Fruit fly (Drosophila melanogaster): ENCODE measurements around the gene CG33928.

Gene CG33928

DNA sequence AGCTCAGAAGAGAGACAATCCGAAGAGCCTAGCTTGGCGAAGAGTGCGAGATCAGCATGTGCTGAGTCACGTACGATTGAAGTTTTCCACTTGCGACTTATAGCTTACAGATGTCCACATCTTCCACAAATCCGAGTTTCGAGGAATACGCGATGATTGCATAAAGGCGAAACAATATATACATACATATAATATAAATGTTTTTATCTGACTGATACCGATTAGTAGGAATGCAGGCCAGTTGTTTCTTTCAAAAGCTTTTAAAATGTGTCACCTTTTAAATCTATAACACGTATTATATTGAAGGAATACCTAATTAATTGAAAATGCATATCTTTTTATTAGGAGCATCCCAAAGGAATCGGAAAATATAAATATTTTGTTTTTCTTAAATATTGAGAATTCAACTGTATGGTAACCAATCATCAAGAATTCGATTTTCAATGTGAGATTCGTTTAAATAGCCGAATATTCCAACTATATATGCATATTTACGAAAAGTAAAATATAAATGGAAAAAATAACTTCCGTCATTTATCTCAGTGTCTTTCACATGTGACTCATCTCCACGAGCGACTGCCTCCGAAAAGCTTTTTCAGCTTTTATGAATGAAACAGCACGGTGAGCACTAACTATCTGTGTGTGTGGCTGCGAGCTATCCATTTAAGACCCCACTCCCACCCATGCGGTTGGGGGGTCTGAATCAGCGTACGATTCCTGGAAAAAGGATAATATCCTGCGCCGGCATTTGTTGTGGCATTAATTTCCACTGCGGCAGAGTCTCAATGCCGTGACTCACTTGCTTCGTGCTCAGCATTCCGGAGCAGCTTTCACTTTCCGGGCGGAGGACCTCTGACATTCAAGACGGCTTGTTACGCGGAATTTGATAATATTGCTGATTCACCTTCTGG, 14.4 kb upstream of the CG33928 start (continued):
- TF ChIP-seq sim (GFP tag; IDR thresholded peaks at IDR 0.05): no peak
- no peak for TF ChIP-seq CG4820 (GFP tag; optimal IDR thresholded peaks at IDR 0.05)
- TF ChIP-seq ci (GFP tag; IDR thresholded peaks at IDR 0.05): peak; percentile 60; the same call in 1 of the 3 replicates
- TF ChIP-seq ind (GFP tag; optimal IDR thresholded peaks at IDR 0.05): peak; percentile 43
- no peak for TF ChIP-seq CG16815 (GFP tag; optimal IDR thresholded peaks at IDR 0.05)
- no peak for TF ChIP-seq dm (GFP tag; optimal IDR thresholded peaks at IDR 0.05)
- peak; percentile 77 for TF ChIP-seq CG7556 (GFP tag; optimal IDR thresholded peaks at IDR 0.05)
- peak; percentile 5 for TF ChIP-seq pum (GFP tag; optimal IDR thresholded peaks at IDR 0.05)
- TF ChIP-seq CG18619 (GFP tag; optimal IDR thresholded peaks at IDR 0.05): peak; percentile 68
- TF ChIP-seq CG12071 (GFP tag; optimal IDR thresholded peaks at IDR 0.05): peak; percentile 35
- TF ChIP-seq ranshi (GFP tag; IDR thresholded peaks at IDR 0.05): no peak
- TF ChIP-seq CG4617 (GFP tag; optimal IDR thresholded peaks at IDR 0.05; ENCODE audit: borderline replicate concordance): peak; percentile 8
- TF ChIP-seq CG43689 (GFP tag; IDR thresholded peaks at IDR 0.05): no peak
- no peak for TF ChIP-seq wek (GFP tag; optimal IDR thresholded peaks at IDR 0.05)
- TF ChIP-seq CG6272 (GFP tag; IDR thresholded peaks at IDR 0.05): no peak
- TF ChIP-seq Xbp1 (GFP tag; optimal IDR thresholded peaks at IDR 0.05): peak; percentile 65
- TF ChIP-seq CG12942 (GFP tag; optimal IDR thresholded peaks at IDR 0.05): peak; percentile 7
- TF ChIP-seq CG14965 (GFP tag; optimal IDR thresholded peaks at IDR 0.05; ENCODE audit: borderline replicate concordance): no peak
- peak in 1 of 2 experiments; percentile 25 for TF ChIP-seq Trl (optimal IDR thresholded peaks at IDR 0.05)
- peak; percentile 51 for TF ChIP-seq Trl (GFP tag; optimal IDR thresholded peaks at IDR 0.05)
- TF ChIP-seq Ravus (GFP tag; IDR thresholded peaks at IDR 0.05): no peak
- TF ChIP-seq CG10267 (tag; optimal IDR thresholded peaks at IDR 0.05): peak; percentile 35
- TF ChIP-seq CG16813 (GFP tag; IDR thresholded peaks at IDR 0.05; ENCODE audit: partially characterized antibody): no peak
- no peak for TF ChIP-seq sens-2 (GFP tag; IDR thresholded peaks at IDR 0.05)
- no peak for TF ChIP-seq CG12744 (GFP tag; optimal IDR thresholded peaks at IDR 0.05)
- TF ChIP-seq CG17361 (GFP tag; IDR thresholded peaks at IDR 0.05): peak; percentile 65; the same call in 2 of the 3 replicates
- TF ChIP-seq B-H2 (GFP tag; optimal IDR thresholded peaks at IDR 0.05): no peak
- no peak for TF ChIP-seq chm (GFP tag; IDR thresholded peaks at IDR 0.05)
- no peak for TF ChIP-seq amos (GFP tag; IDR thresholded peaks at IDR 0.05; ENCODE audit: partially characterized antibody)
- TF ChIP-seq CG3065 (GFP tag; optimal IDR thresholded peaks at IDR 0.05): no peak
- TF ChIP-seq al (GFP tag; IDR thresholded peaks at IDR 0.05): 0 out of 2 replicates have a peak, but pooled peaks have one; percentile 30
- no peak for TF ChIP-seq CG9797 (GFP tag; optimal IDR thresholded peaks at IDR 0.05)
- TF ChIP-seq Rx (GFP tag; IDR thresholded peaks at IDR 0.05): no peak
- no peak for TF ChIP-seq CG7271 (tag; optimal IDR thresholded peaks at IDR 0.05)
- no peak for TF ChIP-seq Adf1 (GFP tag; IDR thresholded peaks at IDR 0.05)
- TF ChIP-seq pfk (GFP tag; optimal IDR thresholded peaks at IDR 0.05): no peak
- TF ChIP-seq danr (GFP tag; IDR thresholded peaks at IDR 0.05): no peak
- no peak for TF ChIP-seq bowl (GFP tag; IDR thresholded peaks at IDR 0.05)
- TF ChIP-seq B-H1 (GFP tag; IDR thresholded peaks at IDR 0.05): no peak; the same call in 2 of the 3 replicates
- TF ChIP-seq CrebB (tag; optimal IDR thresholded peaks at IDR 0.05): peak; percentile 19
- TF ChIP-seq jumu (GFP tag; optimal IDR thresholded peaks at IDR 0.05): no peak
- peak; percentile 73 for TF ChIP-seq caup (GFP tag; optimal IDR thresholded peaks at IDR 0.05; ENCODE audit: severe bottlenecking)
- TF ChIP-seq lilli (GFP tag; optimal IDR thresholded peaks at IDR 0.05): peak; percentile 65
- peak; percentile 46 for TF ChIP-seq Dip3 (GFP tag; optimal IDR thresholded peaks at IDR 0.05)
- TF ChIP-seq Dfd (GFP tag; optimal IDR thresholded peaks at IDR 0.05): no peak
- TF ChIP-seq row (GFP tag; IDR thresholded peaks at IDR 0.05): no peak; the same call in 2 of the 3 replicates
- no peak for TF ChIP-seq knrl (GFP tag; IDR thresholded peaks at IDR 0.05; ENCODE audit: partially characterized antibody)
- no peak for TF ChIP-seq CG8359 (GFP tag; optimal IDR thresholded peaks at IDR 0.05; ENCODE audit: borderline replicate concordance)
- TF ChIP-seq grn (GFP tag; optimal IDR thresholded peaks at IDR 0.05): no peak
